Fruit fly (Drosophila melanogaster) whole organism, wandering third instar larva: ENCODE measurements around the gene CG11997.

Experiments
- Abd-B ChIP-seq: fragments of >200 bp; optimal IDR thresholded peaks from 2 replicates; lab custom pipeline; 2017; ENCODE audit warnings: missing biosample characterization, missing genetic modification characterization
- CG32264 ChIP-seq: fragments of 200-800 bp; sonication (Bioruptor generic); optimal IDR thresholded peaks from 2 replicates; lab custom pipeline; 2016; ENCODE audit warnings: missing biosample characterization, missing genetic modification characterization
- CG9705 ChIP-seq: fragments of 200-800 bp; sonication (Bioruptor generic); optimal IDR thresholded peaks from 2 replicates; lab custom pipeline; 2018; ENCODE audit warnings: missing biosample characterization, mild to moderate bottlenecking, missing genetic modification characterization
- CrebA ChIP-seq: fragments of 200-800 bp; sonication (Bioruptor generic); optimal IDR thresholded peaks from 2 replicates; lab custom pipeline; 2016; ENCODE audit warnings: missing biosample characterization, mild to moderate bottlenecking, missing genetic modification characterization, borderline replicate concordance
- Dfd ChIP-seq: fragments of >200 bp; optimal IDR thresholded peaks from 2 replicates; lab custom pipeline; 2017; ENCODE audit warnings: missing biosample characterization, missing genetic modification characterization
- GATAd ChIP-seq: sonication (Bioruptor generic); optimal IDR thresholded peaks from 2 replicates; lab custom pipeline; 2016; ENCODE audit warnings: missing biosample characterization, missing genetic modification characterization
- Hnf4 ChIP-seq: fragments of 200-800 bp; sonication (Bioruptor generic); optimal IDR thresholded peaks from 2 replicates; lab custom pipeline; 2016; ENCODE audit warnings: missing biosample characterization, mild to moderate bottlenecking, missing genetic modification characterization
- Hr83 ChIP-seq: fragments of 200-300 bp; sonication (Bioruptor generic); optimal IDR thresholded peaks from 2 replicates; lab custom pipeline; 2016; ENCODE audit warnings: missing biosample characterization, mild to moderate bottlenecking, missing genetic modification characterization, moderate library complexity; ENCODE audit not compliant: poor library complexity, severe bottlenecking
- Jra ChIP-seq: sonication (Bioruptor generic); optimal IDR thresholded peaks from 2 replicates; lab custom pipeline; 2016; ENCODE audit warnings: missing biosample characterization, missing genetic modification characterization
- Mio ChIP-seq: sonication (Bioruptor generic); optimal IDR thresholded peaks from 2 replicates; lab custom pipeline; 2016; ENCODE audit warnings: missing biosample characterization, missing genetic modification characterization
- Myc ChIP-seq: fragments of >200 bp; optimal IDR thresholded peaks from 2 replicates; lab custom pipeline; 2017
- N ChIP-seq: fragments of >200 bp; optimal IDR thresholded peaks from 2 replicates; lab custom pipeline; 2018; ENCODE audit warnings: missing biosample characterization, missing external identifiers, missing genetic modification characterization
- OdsH ChIP-seq: fragments of 200-800 bp; sonication (Bioruptor generic); optimal IDR thresholded peaks from 2 replicates; lab custom pipeline; 2016; ENCODE audit warnings: missing biosample characterization, mild to moderate bottlenecking, missing genetic modification characterization
- Sp1 ChIP-seq: fragments of 200-800 bp; sonication (Bioruptor generic); optimal IDR thresholded peaks from 3 replicates; lab custom pipeline; 2019; ENCODE audit warnings: missing biosample characterization, mild to moderate bottlenecking, missing genetic modification characterization, moderate library complexity
- Vsx2 ChIP-seq: fragments of 200-300, 225-300 bp; sonication (Bioruptor generic); optimal IDR thresholded peaks from 2 replicates; lab custom pipeline; 2018; ENCODE audit warnings: missing biosample characterization, missing genetic modification characterization; ENCODE audit not compliant: partially characterized antibody
- brk ChIP-seq: fragments of 200-800 bp; sonication (Bioruptor generic); optimal IDR thresholded peaks from 2 replicates; lab custom pipeline; 2016; ENCODE audit warnings: missing biosample characterization, mild to moderate bottlenecking, missing genetic modification characterization
- dsf ChIP-seq: sonication (Bioruptor generic); optimal IDR thresholded peaks from 2 replicates; lab custom pipeline; 2016; ENCODE audit warnings: missing biosample characterization, missing genetic modification characterization, borderline replicate concordance
- ey ChIP-seq: fragments of 200-800 bp; sonication (Bioruptor generic); optimal IDR thresholded peaks from 2 replicates; lab custom pipeline; 2016; ENCODE audit warnings: missing biosample characterization, missing genetic modification characterization
- foxo ChIP-seq, 2 experiments: fragments of 200-800 bp; sonication (Bioruptor generic); optimal IDR thresholded peaks; 2 replicates in 1 of 2; 3 replicates in 1 of 2; lab custom pipeline; 2016 to 2017; ENCODE audit warnings: missing biosample characterization in 2 of 2, missing genetic modification characterization in 2 of 2
- fru ChIP-seq: fragments of 200-800 bp; sonication (Bioruptor generic); optimal IDR thresholded peaks from 3 replicates; lab custom pipeline; 2016; ENCODE audit warnings: missing biosample characterization, mild to moderate bottlenecking, missing genetic modification characterization
- h ChIP-seq: fragments of 200-800 bp; sonication (Bioruptor generic); optimal IDR thresholded peaks from 3 replicates; lab custom pipeline; 2016; ENCODE audit warnings: missing biosample characterization, mild to moderate bottlenecking, missing genetic modification characterization
- jim ChIP-seq: fragments of 175-275, 200-325 bp; sonication (Bioruptor generic); optimal IDR thresholded peaks from 2 replicates; lab custom pipeline; 2016; ENCODE audit warnings: missing biosample characterization, mild to moderate bottlenecking, missing genetic modification characterization
- lola ChIP-seq: fragments of >200 bp; optimal IDR thresholded peaks from 2 replicates; lab custom pipeline; 2017; ENCODE audit warnings: missing biosample characterization, missing genetic modification characterization
- pan ChIP-seq: fragments of >200 bp; optimal IDR thresholded peaks from 2 replicates; lab custom pipeline; 2017
- sage ChIP-seq: fragments of 200-800 bp; sonication (Bioruptor generic); optimal IDR thresholded peaks from 2 replicates; lab custom pipeline; 2016; ENCODE audit warnings: missing biosample characterization, mild to moderate bottlenecking, missing genetic modification characterization
- sv ChIP-seq: fragments of 200-800 bp; sonication (Bioruptor generic); optimal IDR thresholded peaks from 3 replicates; lab custom pipeline; 2016; ENCODE audit warnings: missing biosample characterization, missing genetic modification characterization
- tai ChIP-seq: sonication (Bioruptor generic); optimal IDR thresholded peaks from 2 replicates; lab custom pipeline; 2016; ENCODE audit warnings: missing biosample characterization, missing genetic modification characterization
- woc ChIP-seq: sonication (Bioruptor generic); optimal IDR thresholded peaks from 2 replicates; lab custom pipeline; 2016; ENCODE audit warnings: missing biosample characterization, mild to moderate bottlenecking, missing genetic modification characterization

The CG11997 gene

DNA sequence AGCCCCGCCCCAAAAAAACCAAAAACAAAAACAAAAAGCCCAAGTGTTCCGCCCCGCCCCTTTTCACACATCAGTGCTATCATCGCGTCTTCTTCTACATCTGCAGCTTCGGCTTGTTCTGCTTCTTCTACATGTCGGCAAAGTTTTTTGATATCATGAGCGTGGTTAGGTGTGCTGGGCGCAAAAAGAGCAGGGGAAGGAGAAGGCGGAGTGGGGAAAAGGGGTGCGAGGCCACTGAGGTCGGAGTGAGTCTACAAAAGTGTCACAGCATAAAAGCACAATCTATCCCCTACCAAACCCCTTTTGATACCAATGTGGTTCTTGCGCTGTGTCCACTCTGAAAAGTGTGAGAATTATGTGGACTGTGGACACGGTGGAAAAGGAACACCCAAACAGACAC, 6.1 kb upstream of the CG11997 start:
- no peak for TF ChIP-seq CrebA (GFP tag; lab: Kevin White, UChicago)
- TF ChIP-seq Vsx2 (GFP tag; lab: Kevin White, UChicago), result no peak
- no peak for TF ChIP-seq Hr83 (GFP tag; lab: Kevin White, UChicago)
- TF ChIP-seq jim (GFP tag; lab: Kevin White, UChicago), result no peak
- TF ChIP-seq Sp1 (GFP tag; lab: Kevin White, UChicago), result no peak
- no peak for TF ChIP-seq pan (lab: Kevin White, UChicago)
- no peak for TF ChIP-seq CG9705 (GFP tag; lab: Kevin White, UChicago)
- no peak for TF ChIP-seq Mio (GFP tag; lab: Kevin White, UChicago)
- TF ChIP-seq ey (GFP tag; lab: Kevin White, UChicago), result no peak
- no peak for TF ChIP-seq CG32264 (GFP tag; lab: Kevin White, UChicago)
- TF ChIP-seq Abd-B (GFP tag; lab: Kevin White, UChicago), result no peak

DNA sequence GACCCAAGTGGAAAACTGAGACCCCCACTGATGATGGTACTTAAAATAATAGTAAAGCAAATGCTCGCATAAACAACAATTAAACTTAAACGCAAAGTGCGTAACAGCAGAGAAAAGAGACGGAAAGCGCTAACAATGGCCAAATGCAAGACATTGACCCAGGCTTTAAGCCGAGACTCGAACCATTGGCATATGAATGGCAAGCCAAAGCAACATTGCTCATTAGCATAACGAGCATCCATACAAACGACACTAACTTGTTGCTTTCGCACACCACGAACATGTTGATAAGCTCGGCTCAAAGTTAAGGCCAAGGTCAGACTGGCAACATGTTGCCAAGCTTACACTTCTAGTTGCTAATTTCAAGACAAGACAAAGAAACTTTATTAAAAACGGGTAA, 2.5 kb upstream of the CG11997 start:
- no peak for TF ChIP-seq pan (lab: Kevin White, UChicago)

DNA sequence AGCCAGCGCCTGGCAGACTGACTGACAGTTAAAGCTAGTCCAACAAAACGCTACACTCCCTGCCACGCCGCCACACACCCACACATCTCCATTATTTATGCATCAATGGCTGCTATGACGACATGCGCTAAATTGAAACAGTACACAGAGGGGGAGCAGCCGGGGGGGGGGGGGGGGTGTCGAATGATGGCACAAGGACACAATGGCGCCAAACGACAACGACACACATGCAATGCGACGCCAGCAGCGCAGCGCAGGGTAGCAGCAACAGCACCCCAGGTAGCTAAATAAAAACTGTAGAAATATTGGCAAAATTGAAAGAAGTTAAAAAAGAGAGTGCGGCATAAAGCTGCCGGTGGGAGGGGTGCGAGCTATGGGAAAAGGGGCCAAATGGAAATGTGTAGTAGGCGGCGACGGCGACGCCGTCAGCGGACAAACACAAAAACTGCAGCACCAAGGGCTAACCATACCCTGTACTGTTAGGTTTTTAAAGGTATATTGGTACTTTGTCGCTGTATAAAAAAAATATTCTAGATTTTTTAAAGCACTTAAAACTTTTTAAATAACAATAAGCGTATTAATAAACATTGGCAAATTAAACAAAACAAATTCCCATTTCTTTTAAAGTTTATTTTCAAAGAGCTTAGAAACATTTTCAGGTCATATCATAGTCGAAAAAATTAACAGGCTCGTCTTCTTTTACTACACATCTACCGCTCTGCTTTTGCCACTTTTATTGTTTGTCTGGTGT, 12.7 kb downstream of the CG11997 start:
- TF ChIP-seq Mio (GFP tag; lab: Kevin White, UChicago) (no peak), woc (no peak), N (no peak), tai (GFP tag; lab: Kevin White, UChicago) (no peak), dsf (GFP tag; lab: Kevin White, UChicago) (no peak), lola (GFP tag; lab: Kevin White, UChicago) (no peak), fru (GFP tag; lab: Kevin White, UChicago) (peak; percentile 8), pan (lab: Kevin White, UChicago) (no peak), Dfd (peak; percentile 66), foxo (GFP tag; optimal IDR thresholded peaks at IDR 0.05; lab: Kevin White, UChicago) (peak in 1 of 2 experiments; percentile 8), Jra (no peak), CG9705 (GFP tag; lab: Kevin White, UChicago) (no peak)

DNA sequence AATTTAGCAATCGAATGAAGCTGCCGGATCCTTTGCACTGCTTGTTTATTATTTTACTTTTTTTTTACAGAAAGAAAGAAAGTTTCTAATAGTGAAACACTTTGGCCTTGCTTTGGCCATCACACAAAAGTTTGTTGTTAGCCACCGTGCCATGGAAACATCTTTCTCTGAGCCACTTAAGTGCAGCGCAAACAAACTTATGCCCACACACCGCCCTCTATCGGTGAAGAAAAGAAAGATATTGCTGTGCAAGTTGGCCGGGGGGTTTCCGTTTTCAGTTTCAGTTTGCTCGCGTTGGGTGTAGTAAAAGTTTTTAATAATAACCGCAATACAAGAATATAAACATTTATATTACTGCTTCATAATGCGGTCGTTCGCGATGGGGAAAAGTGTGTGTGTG, 18.5 kb downstream of the CG11997 start:
- TF ChIP-seq GATAd (GFP tag; lab: Kevin White, UChicago) (no peak), brk (GFP tag; lab: Kevin White, UChicago) (no peak), foxo (GFP tag; optimal IDR thresholded peaks at IDR 0.05; lab: Kevin White, UChicago) (no peak), Hnf4 (GFP tag; lab: Kevin White, UChicago) (no peak), sv (GFP tag; lab: Kevin White, UChicago) (no peak), pan (lab: Kevin White, UChicago) (no peak), CG32264 (GFP tag; lab: Kevin White, UChicago) (no peak), tai (GFP tag; lab: Kevin White, UChicago) (no peak), N (no peak), woc (no peak)

dm6 chr3R:9213029-9213428, 35.7 kb downstream of the CG11997 start:
- TF ChIP-seq dsf (GFP tag; lab: Kevin White, UChicago) (no peak), ey (GFP tag; lab: Kevin White, UChicago) (no peak), h (GFP tag; lab: Kevin White, UChicago) (peak; percentile 4)

DNA sequence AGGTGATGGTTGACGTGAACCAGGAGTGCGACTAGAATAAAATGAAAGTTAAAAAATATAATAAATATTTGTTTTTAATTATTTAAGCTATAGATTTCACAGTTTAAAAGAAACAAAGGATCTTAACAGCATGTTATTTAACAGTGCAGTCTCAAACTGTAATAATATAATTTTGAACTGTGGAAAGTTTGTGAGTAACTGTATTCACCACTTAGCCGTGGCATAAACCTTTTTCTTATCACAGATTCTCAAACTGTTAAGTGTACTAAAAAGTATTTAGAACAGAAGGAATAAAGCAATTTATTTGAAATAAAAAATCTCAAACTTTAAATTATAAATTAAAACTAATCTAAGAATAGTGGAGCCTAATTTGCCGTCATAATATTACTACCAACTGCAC, 36.9 kb downstream of the CG11997 start:
- TF ChIP-seq OdsH (GFP tag; lab: Kevin White, UChicago) (no peak), Myc (lab: Kevin White, UChicago) (peak; percentile 100), CG9705 (GFP tag; lab: Kevin White, UChicago) (no peak), sage (GFP tag; lab: Kevin White, UChicago) (no peak)
